Fruit fly (Drosophila melanogaster) whole organism, embryonic: ENCODE results near the gene brat.

Source experiments
- Antp ChIP-seq: fragments of 200-800 bp; sonication (Bioruptor generic); optimal IDR thresholded peaks from 3 replicates; lab custom pipeline; 2016; ENCODE audit warnings: missing biosample characterization, missing genetic modification characterization
- CG10147 ChIP-seq: fragments of 200-800 bp; sonication (Bioruptor generic); optimal IDR thresholded peaks from 2 replicates; lab custom pipeline; 2019; ENCODE audit warnings: missing biosample characterization, mild to moderate bottlenecking, missing genetic modification characterization, moderate library complexity
- CG10274 ChIP-seq: fragments of 200-800 bp; sonication (Bioruptor generic); optimal IDR thresholded peaks from 3 replicates; lab custom pipeline; 2017; ENCODE audit warnings: missing biosample characterization, mild to moderate bottlenecking, missing genetic modification characterization
- CG10543 ChIP-seq: fragments of 200-800 bp; sonication (Bioruptor generic); optimal IDR thresholded peaks from 3 replicates; lab custom pipeline; 2017; ENCODE audit warnings: missing biosample characterization, mild to moderate bottlenecking, missing genetic modification characterization, moderate library complexity
- CG11093 ChIP-seq: fragments of 200-800 bp; sonication (Bioruptor generic); IDR thresholded peaks from 3 replicates; pipeline ENCODE4 v1.3.6; 2022; ENCODE audit warnings: missing biosample characterization, missing genetic modification characterization
- CG12219 ChIP-seq: fragments of 200-800 bp; sonication (Bioruptor generic); optimal IDR thresholded peaks from 3 replicates; lab custom pipeline; 2018; ENCODE audit warnings: missing biosample characterization, mild to moderate bottlenecking, missing genetic modification characterization
- CG12391 ChIP-seq: fragments of 200-800 bp; sonication (Bioruptor generic); optimal IDR thresholded peaks from 3 replicates; lab custom pipeline; 2018; ENCODE audit warnings: missing biosample characterization, mild to moderate bottlenecking, missing genetic modification characterization, moderate library complexity
- CG12769 ChIP-seq: fragments of 200-800 bp; sonication (Bioruptor generic); optimal IDR thresholded peaks from 2 replicates; lab custom pipeline; 2019; ENCODE audit warnings: missing biosample characterization, mild to moderate bottlenecking, missing genetic modification characterization, moderate library complexity
- CG13424 ChIP-seq: fragments of 200-800 bp; sonication (Bioruptor generic); optimal IDR thresholded peaks from 2 replicates; lab custom pipeline; 2019; ENCODE audit warnings: missing biosample characterization, mild to moderate bottlenecking, missing genetic modification characterization, moderate library complexity
- CG13775 ChIP-seq: fragments of 200-800 bp; sonication (Bioruptor generic); optimal IDR thresholded peaks from 3 replicates; lab custom pipeline; 2017; ENCODE audit warnings: missing biosample characterization, mild to moderate bottlenecking, missing genetic modification characterization
- CG14441 ChIP-seq: fragments of 200-800 bp; sonication (Bioruptor generic); IDR thresholded peaks from 2 replicates; pipeline ENCODE4 v1.3.6; 2022; ENCODE audit warnings: missing biosample characterization, missing genetic modification characterization
- CG14965 ChIP-seq: fragments of 200-800 bp; sonication (Bioruptor generic); optimal IDR thresholded peaks from 2 replicates; lab custom pipeline; 2016; ENCODE audit warnings: missing biosample characterization, missing genetic modification characterization, borderline replicate concordance
- CG1603 ChIP-seq: fragments of 200-800 bp; sonication (Bioruptor generic); optimal IDR thresholded peaks from 2 replicates; lab custom pipeline; 2019; ENCODE audit warnings: missing biosample characterization, mild to moderate bottlenecking, missing genetic modification characterization, moderate library complexity
- CG16813 ChIP-seq: fragments of 200-800 bp; sonication (Bioruptor generic); IDR thresholded peaks from 3 replicates; pipeline ENCODE4 v1.3.6; 2022; ENCODE audit warnings: missing biosample characterization, missing genetic modification characterization; ENCODE audit not compliant: partially characterized antibody
- CG17385 ChIP-seq: fragments of 200-800 bp; sonication (Bioruptor generic); optimal IDR thresholded peaks from 3 replicates; lab custom pipeline; 2018; ENCODE audit warnings: missing biosample characterization, mild to moderate bottlenecking, missing genetic modification characterization
- CG2678 ChIP-seq: fragments of 200-800 bp; sonication (Bioruptor generic); optimal IDR thresholded peaks from 3 replicates; lab custom pipeline; 2019; ENCODE audit warnings: missing biosample characterization, mild to moderate bottlenecking, missing genetic modification characterization, moderate library complexity
- CG2712 ChIP-seq: fragments of 200-800 bp; optimal IDR thresholded peaks from 3 replicates; lab custom pipeline; 2019; ENCODE audit warnings: missing biosample characterization, mild to moderate bottlenecking, missing genetic modification characterization, moderate library complexity
- CG6683 ChIP-seq: fragments of 200-800 bp; sonication (Bioruptor generic); optimal IDR thresholded peaks from 2 replicates; lab custom pipeline; 2017; ENCODE audit warnings: missing biosample characterization, mild to moderate bottlenecking, missing genetic modification characterization, missing genetic modification reagents
- CG6813 ChIP-seq: fragments of 200-800 bp; sonication (Bioruptor generic); optimal IDR thresholded peaks from 2 replicates; lab custom pipeline; 2017; ENCODE audit warnings: missing biosample characterization, missing genetic modification characterization, mild to moderate bottlenecking, moderate library complexity, missing genetic modification reagents
- CG8089 ChIP-seq: fragments of 200-800 bp; sonication (Bioruptor generic); optimal IDR thresholded peaks from 3 replicates; lab custom pipeline; 2016; ENCODE audit warnings: missing biosample characterization, missing genetic modification characterization
- CG8290 ChIP-seq, 3 experiments: fragments of 200-800 bp; sonication (Bioruptor generic); optimal IDR thresholded peaks; 2 replicates each; lab custom pipeline; 2016 to 2019; ENCODE audit warnings: missing biosample characterization in 3 of 3, missing genetic modification characterization in 3 of 3, mild to moderate bottlenecking in 2 of 3, moderate library complexity in 1 of 3
- Dad ChIP-seq: fragments of 200-800 bp; sonication (Bioruptor generic); optimal IDR thresholded peaks from 3 replicates; lab custom pipeline; 2016; ENCODE audit warnings: missing biosample characterization, missing genetic modification characterization
- Dip3 ChIP-seq: fragments of 200-800 bp; sonication (Bioruptor generic); optimal IDR thresholded peaks from 3 replicates; lab custom pipeline; 2016; ENCODE audit warnings: missing biosample characterization, missing genetic modification characterization
- Fer3 ChIP-seq: fragments of 200-800 bp; sonication (Bioruptor generic); optimal IDR thresholded peaks from 2 replicates; lab custom pipeline; 2018; ENCODE audit warnings: missing biosample characterization, mild to moderate bottlenecking, missing genetic modification characterization, moderate library complexity
- Hey ChIP-seq: fragments of 200-800 bp; sonication (Bioruptor generic); optimal IDR thresholded peaks from 3 replicates; lab custom pipeline; 2018; ENCODE audit warnings: missing biosample characterization, mild to moderate bottlenecking, missing genetic modification characterization
- HmgZ ChIP-seq: fragments of 200-800 bp; sonication (Bioruptor generic); optimal IDR thresholded peaks from 2 replicates; lab custom pipeline; 2018; ENCODE audit warnings: missing biosample characterization, mild to moderate bottlenecking, missing genetic modification characterization
- Mad ChIP-seq: fragments of 200-800 bp; sonication (Bioruptor generic); optimal IDR thresholded peaks from 2 replicates; lab custom pipeline; 2016; ENCODE audit warnings: missing biosample characterization, missing genetic modification characterization
- Med ChIP-seq: fragments of 200-800 bp; sonication (Bioruptor generic); peaks from one replicate; lab custom pipeline; 2016; ENCODE audit warnings: missing biosample characterization, missing genetic modification characterization, mild to moderate bottlenecking, inconsistent platforms, moderate library complexity
- Mrtf ChIP-seq: fragments of 200-800 bp; sonication (Bioruptor generic); IDR thresholded peaks from 3 replicates; pipeline ENCODE4 v1.3.6; 2022; ENCODE audit warnings: missing biosample characterization, missing genetic modification characterization
- Opbp ChIP-seq: fragments of 200-800 bp; sonication (Bioruptor generic); IDR thresholded peaks from 3 replicates; pipeline ENCODE4 v1.3.6; 2022; ENCODE audit warnings: missing biosample characterization, missing genetic modification characterization; ENCODE audit not compliant: partially characterized antibody
- Rfx ChIP-seq: fragments of 200-800 bp; sonication (Bioruptor generic); IDR thresholded peaks from 2 replicates; pipeline ENCODE4 v1.3.6; 2022; ENCODE audit warnings: missing biosample characterization, missing genetic modification characterization
- Xrp1 ChIP-seq: fragments of 200-800 bp; sonication (Bioruptor generic); IDR thresholded peaks from 2 replicates; pipeline ENCODE4 v1.3.6; 2022; ENCODE audit warnings: missing biosample characterization, missing genetic modification characterization
- abd-A ChIP-seq: fragments of 200-800 bp; sonication (Bioruptor generic); optimal IDR thresholded peaks from 3 replicates; lab custom pipeline; 2019; ENCODE audit warnings: missing biosample characterization, mild to moderate bottlenecking, missing genetic modification characterization, moderate library complexity
- amos ChIP-seq: fragments of 200-800 bp; sonication (Bioruptor generic); IDR thresholded peaks from 2 replicates; pipeline ENCODE4 v1.3.6; 2022; ENCODE audit warnings: missing biosample characterization, missing genetic modification characterization; ENCODE audit not compliant: partially characterized antibody
- dysf ChIP-seq: fragments of 200-800 bp; sonication (Bioruptor generic); IDR thresholded peaks from 3 replicates; pipeline ENCODE4 v1.3.6; 2022; ENCODE audit warnings: missing biosample characterization, missing genetic modification characterization
- emc ChIP-seq: fragments of 200-800 bp; sonication (Bioruptor generic); optimal IDR thresholded peaks from 2 replicates; lab custom pipeline; 2016; ENCODE audit warnings: missing biosample characterization, missing genetic modification characterization
- ems ChIP-seq: fragments of 200-800 bp; sonication (Bioruptor generic); optimal IDR thresholded peaks from 3 replicates; lab custom pipeline; 2016; ENCODE audit warnings: missing biosample characterization, missing genetic modification characterization
- gcm2 ChIP-seq: fragments of 200-800 bp; sonication (Bioruptor generic); optimal IDR thresholded peaks from 2 replicates; lab custom pipeline; 2016; ENCODE audit warnings: missing biosample characterization, missing genetic modification characterization
- hkb ChIP-seq, 2 experiments: fragments of 200-800 bp in 1 of 2; fragments of >200 bp in 1 of 2; sonication (Bioruptor generic) in 1 of 2; IDR thresholded peaks in 1 of 2; optimal IDR thresholded peaks in 1 of 2; 2 replicates each; pipeline versions ENCODE4 v1.3.6 to Lab custom; 2017 to 2022; ENCODE audit warnings: missing biosample characterization in 1 of 2, missing genetic modification characterization in 1 of 2
- ind ChIP-seq: fragments of 200-800 bp; sonication (Bioruptor generic); optimal IDR thresholded peaks from 3 replicates; lab custom pipeline; 2016; ENCODE audit warnings: missing biosample characterization, missing genetic modification characterization
- kay ChIP-seq: fragments of 200-800 bp; sonication (Bioruptor generic); optimal IDR thresholded peaks from 2 replicates; lab custom pipeline; 2016; ENCODE audit warnings: missing biosample characterization, missing genetic modification characterization
- lilli ChIP-seq: fragments of 200-800 bp; sonication (Bioruptor generic); optimal IDR thresholded peaks from 3 replicates; lab custom pipeline; 2016; ENCODE audit warnings: missing biosample characterization, missing genetic modification characterization
- mirr ChIP-seq: fragments of 200-800 bp; sonication (Bioruptor generic); optimal IDR thresholded peaks from 3 replicates; lab custom pipeline; 2018; ENCODE audit warnings: missing biosample characterization, mild to moderate bottlenecking, missing genetic modification characterization
- run ChIP-seq: fragments of 200-800 bp; sonication (Bioruptor generic); optimal IDR thresholded peaks from 3 replicates; lab custom pipeline; 2018; ENCODE audit warnings: missing biosample characterization, mild to moderate bottlenecking, missing genetic modification characterization
- sd ChIP-seq: fragments of 200-800 bp; sonication (Bioruptor generic); optimal IDR thresholded peaks from 3 replicates; lab custom pipeline; 2018; ENCODE audit warnings: missing biosample characterization, mild to moderate bottlenecking, missing genetic modification characterization, moderate library complexity
- sens ChIP-seq: fragments of 200-800 bp; sonication (Bioruptor generic); peaks from one replicate; lab custom pipeline; 2016; ENCODE audit warnings: missing biosample characterization, missing genetic modification characterization
- stc ChIP-seq: fragments of 200-800 bp; sonication (Bioruptor generic); IDR thresholded peaks from 2 replicates; pipeline ENCODE4 v1.3.6; 2022; ENCODE audit warnings: missing biosample characterization, missing genetic modification characterization
- vvl ChIP-seq: fragments of 200-800 bp; sonication (Bioruptor generic); IDR thresholded peaks from 2 replicates; pipeline ENCODE4 v1.3.6; 2022; ENCODE audit warnings: missing biosample characterization, missing genetic modification characterization

The brat gene

dm6 chr2L:19140257-19140983 lies 6.8 kb downstream of the brat start (continued):
- TF ChIP-seq CG17385 (GFP tag; lab: Kevin White, UChicago) = no peak
- TF ChIP-seq emc = no peak
- peak; percentile 13 for TF ChIP-seq mirr (GFP tag; lab: Kevin White, UChicago)
- 0 out of 2 replicates have a peak, but pooled peaks have one; percentile 12 for TF ChIP-seq Rfx
- TF ChIP-seq ind (GFP tag; lab: Kevin White, UChicago) = peak; percentile 9
- no peak for TF ChIP-seq Opbp (GFP tag; lab: Robert Waterston, UW)
- TF ChIP-seq CG10543 (GFP tag; lab: Kevin White, UChicago) = peak; percentile 34
- peak; percentile 47 for TF ChIP-seq CG6813 (GFP tag; lab: Kevin White, UChicago)
- peak; percentile 87 for TF ChIP-seq sens
- no peak for TF ChIP-seq Dad
- TF ChIP-seq dysf (GFP tag; lab: Robert Waterston, UW) = peak; percentile 31; the same call in 1 of the 3 replicates
- TF ChIP-seq CG10274 = no peak
- peak; percentile 37 for TF ChIP-seq Antp (GFP tag; lab: Kevin White, UChicago)
- TF ChIP-seq sd = peak; percentile 22
- TF ChIP-seq, all 482 proteins: peak for 42

dm6 chr2L:19140984-19141262 lies 7.3 kb downstream of the brat start:
- 0 out of 3 replicates have a peak, but pooled peaks have one; percentile 49 for TF ChIP-seq Mrtf (GFP tag; lab: Robert Waterston, UW)
- TF ChIP-seq CG2712 (tag; lab: Kevin White, UChicago) = peak; percentile 27
- peak; percentile 24; the same call in 1 of the 2 replicates for TF ChIP-seq vvl (GFP tag; lab: Robert Waterston, UW)
- peak; percentile 9 for TF ChIP-seq HmgZ (tag; lab: Kevin White, UChicago)
- peak; percentile 62 for TF ChIP-seq lilli (GFP tag; lab: Kevin White, UChicago)
- TF ChIP-seq amos (GFP tag; lab: Robert Waterston, UW) = no peak
- no peak; the same call in 1 of the 2 replicates for TF ChIP-seq CG14441 (GFP tag; lab: Robert Waterston, UW)
- TF ChIP-seq CG11093 (GFP tag; lab: Robert Waterston, UW) = 0 out of 3 replicates have a peak, but pooled peaks have one; percentile 22
- TF ChIP-seq CG8089 (GFP tag; lab: Kevin White, UChicago) = no peak
- peak; percentile 29 for TF ChIP-seq ems (GFP tag; lab: Kevin White, UChicago)
- no peak for TF ChIP-seq gcm2 (GFP tag; lab: Kevin White, UChicago)
- TF ChIP-seq CG13424 (tag; lab: Kevin White, UChicago) = peak; percentile 21
- TF ChIP-seq CG8290 (GFP tag; optimal IDR thresholded peaks at IDR 0.05; lab: Kevin White, UChicago) = no peak
- peak in 1 of 2 experiments; percentile 76 for TF ChIP-seq CG8290 (tag; optimal IDR thresholded peaks at IDR 0.05; lab: Kevin White, UChicago)
- TF ChIP-seq Xrp1 (GFP tag; lab: Robert Waterston, UW) = peak; percentile 26; the same call in 1 of the 2 replicates
- TF ChIP-seq run (tag; lab: Kevin White, UChicago) = no peak
- no peak for TF ChIP-seq stc (GFP tag; lab: Robert Waterston, UW)
- TF ChIP-seq Mad = peak; percentile 10
- TF ChIP-seq hkb (optimal IDR thresholded peaks at IDR 0.05; lab: Kevin White, UChicago) = no peak
- 0 out of 2 replicates have a peak, but pooled peaks have one; percentile 34 for TF ChIP-seq hkb (GFP tag; IDR thresholded peaks at IDR 0.05; lab: Robert Waterston, UW)
- peak; percentile 10 for TF ChIP-seq CG12391 (tag; lab: Kevin White, UChicago)
- TF ChIP-seq CG1603 (tag; lab: Kevin White, UChicago) = peak; percentile 48
- no peak for TF ChIP-seq CG16813
- TF ChIP-seq kay (GFP tag; lab: Kevin White, UChicago) = no peak
- TF ChIP-seq CG12219 (GFP tag; lab: Kevin White, UChicago) = peak; percentile 2
- TF ChIP-seq Dip3 (GFP tag; lab: Kevin White, UChicago) = peak; percentile 42
- no peak for TF ChIP-seq CG14965
- TF ChIP-seq CG6683 (GFP tag; lab: Kevin White, UChicago) = peak; percentile 12
- peak; percentile 71 for TF ChIP-seq CG12769
- TF ChIP-seq Hey (tag; lab: Kevin White, UChicago) = no peak
- peak; percentile 55 for TF ChIP-seq CG10147 (GFP tag; lab: Kevin White, UChicago)
- no peak for TF ChIP-seq abd-A (tag; lab: Kevin White, UChicago)
- TF ChIP-seq Fer3 (tag; lab: Kevin White, UChicago) = peak; percentile 9
- peak; percentile 3 for TF ChIP-seq CG13775 (GFP tag; lab: Kevin White, UChicago)
- peak; percentile 55 for TF ChIP-seq CG2678 (tag; lab: Kevin White, UChicago)
- peak; percentile 91 for TF ChIP-seq Med
